Fruit fly (Drosophila melanogaster) Kc167 (cell line): ENCODE results near the gene GatA.

Source experiments
- Myc ChIP-seq: fragments of >200 bp; optimal IDR thresholded peaks from 2 replicates; lab custom pipeline; 2017; ENCODE audit warnings: missing external identifiers
- Sin3A ChIP-seq: fragments of >200 bp; optimal IDR thresholded peaks from 2 replicates; lab custom pipeline; 2018; ENCODE audit warnings: missing external identifiers
- h ChIP-seq: fragments of >200 bp; optimal IDR thresholded peaks from 3 replicates; lab custom pipeline; 2018; ENCODE audit warnings: missing external identifiers
- insv ChIP-seq: fragments of >200 bp; optimal IDR thresholded peaks from 3 replicates; lab custom pipeline; 2018; ENCODE audit warnings: missing external identifiers
- psq ChIP-seq: fragments of >200 bp; optimal IDR thresholded peaks from 2 replicates; lab custom pipeline; 2017; ENCODE audit warnings: missing external identifiers
- ttk ChIP-seq: sonication (Bioruptor generic); optimal IDR thresholded peaks from 2 replicates; lab custom pipeline; 2017; ENCODE audit warnings: missing external identifiers

The GatA gene

DNA sequence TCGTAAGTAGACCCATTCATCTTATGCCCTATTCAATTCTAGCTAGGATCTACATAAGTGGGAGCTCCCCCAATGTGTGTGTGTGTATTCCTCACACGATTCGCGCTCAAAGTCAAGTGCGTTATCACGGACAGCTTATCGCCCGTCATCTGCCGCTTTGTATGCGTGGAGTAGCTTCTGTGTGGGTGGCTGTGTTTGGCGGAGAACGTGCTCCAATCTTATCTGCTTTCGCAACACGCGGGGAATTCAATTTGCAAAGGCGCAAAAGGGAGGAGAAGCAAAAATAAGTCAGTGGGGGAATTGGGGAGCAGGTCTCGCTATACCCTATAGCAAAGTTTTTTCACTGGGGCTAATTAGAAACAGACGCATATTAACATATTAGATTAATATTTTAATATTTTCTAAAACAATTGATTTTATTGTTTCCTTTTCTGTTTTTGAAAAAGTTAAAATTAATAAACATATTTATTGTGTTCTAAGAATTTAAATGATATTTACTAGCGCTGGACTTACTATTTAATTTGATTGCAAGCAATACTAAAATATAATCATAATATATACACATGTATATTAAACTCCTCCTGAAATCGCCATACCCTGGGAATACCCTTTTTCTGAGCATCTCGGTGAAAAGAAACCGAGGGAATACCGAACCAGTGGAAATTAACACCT lies 43.4 kb downstream of the GatA start:
- TF ChIP-seq h (lab: Kevin White, UChicago) (no peak), insv (lab: Kevin White, UChicago) (no peak), ttk (lab: Kevin White, UChicago) (no peak), psq (lab: Kevin White, UChicago) (no peak)

- no peak for TF ChIP-seq psq (lab: Kevin White, UChicago)
- TF ChIP-seq Sin3A = no peak
- TF ChIP-seq ttk (lab: Kevin White, UChicago) = no peak
- no peak for TF ChIP-seq Myc
- TF ChIP-seq h (lab: Kevin White, UChicago) = no peak
- TF ChIP-seq insv (lab: Kevin White, UChicago) = no peak
Observed at dm6 chr3R:18983614-18984185, 45.0 kb downstream of the GatA start, which contains the start of the genes snRNP-U1-C and gukh. Gene snRNP-U1-C (minus strand): TSS chr3R:18983650. Gene gukh (plus strand): TSS chr3R:18984025.

dm6 chr3R:18980863-18981536 lies 47.7 kb downstream of the GatA start, which contains the start of the genes dnk and Smu1:
Gene dnk (plus strand): TSS chr3R:18980995.
Gene Smu1 (minus strand): TSS chr3R:18981324.
- TF ChIP-seq Sin3A (no peak), insv (lab: Kevin White, UChicago) (no peak), h (lab: Kevin White, UChicago) (no peak), psq (lab: Kevin White, UChicago) (no peak), ttk (lab: Kevin White, UChicago) (no peak), Myc (no peak)

- TF ChIP-seq Myc (no peak), h (lab: Kevin White, UChicago) (no peak), insv (lab: Kevin White, UChicago) (no peak), Sin3A (no peak), psq (lab: Kevin White, UChicago) (no peak), ttk (lab: Kevin White, UChicago) (no peak)
Observed at dm6 chr3R:18978709-18979108, 49.9 kb downstream of the GatA start, which contains the start of gene euc. Gene euc (minus strand): TSS chr3R:18978809.
